In genomic region chrX:2317480-2317879, ce11 we compare ENCODE assay signal across 1 worm cellular context.
TF ChIP-seq lines count a peak whose summit lies in the region.

No protein-coding gene starts in this region.

TF ChIP-seq in whole organism, L1 larva, 84 proteins besides CTCF, POLR2A, EP300 and RAD21 (continued from another document):
- TF ChIP-seq elt-3 (tag; optimal IDR thresholded peaks at IDR 0.05; lab: Kevin White, UChicago) (peak in 1 of 6 experiments; percentile 58), efl-1 (optimal IDR thresholded peaks at IDR 0.05; lab: Kevin White, UChicago) (no peak), efl-1 (GFP tag; optimal IDR thresholded peaks at IDR 0.05 in 1 of 2; lab: Kevin White, UChicago) (no peak), fos-1 (tag; optimal IDR thresholded peaks at IDR 0.05; lab: Kevin White, UChicago) (no peak), nhr-90 (tag; optimal IDR thresholded peaks at IDR 0.05; lab: Kevin White, UChicago; ENCODE audit: poor library complexity) (peak; percentile 57), jun-1 (tag; optimal IDR thresholded peaks at IDR 0.05; lab: Kevin White, UChicago) (no peak), mep-1 (tag; optimal IDR thresholded peaks at IDR 0.05; lab: Kevin White, UChicago) (no peak), ztf-4 (tag; optimal IDR thresholded peaks at IDR 0.05; lab: Kevin White, UChicago) (no peak), lin-14 (GFP tag; optimal IDR thresholded peaks at IDR 0.05; lab: Kevin White, UChicago) (peak; percentile 51), irx-1 (tag; optimal IDR thresholded peaks at IDR 0.05; lab: Kevin White, UChicago) (no peak), grh-1 (GFP tag; IDR thresholded peaks at IDR 0.05; lab: Robert Waterston, UW) (no peak), nhr-19 (GFP tag; conservative IDR thresholded peaks at IDR 0.05; lab: Robert Waterston, UW) (0 out of 2 replicates have a peak, but pooled peaks have one; percentile 13), isw-1 (GFP tag; IDR thresholded peaks at IDR 0.05; lab: Robert Waterston, UW) (no peak), ces-1 (GFP tag; optimal IDR thresholded peaks at IDR 0.05; lab: Kevin White, UChicago) (no peak), mdl-1 (tag; optimal IDR thresholded peaks at IDR 0.05; lab: Kevin White, UChicago) (peak in 1 of 2 experiments; percentile 34), elt-2 (tag; optimal IDR thresholded peaks at IDR 0.05; lab: Kevin White, UChicago) (no peak), nhr-71 (tag; optimal IDR thresholded peaks at IDR 0.05; lab: Kevin White, UChicago) (peak; percentile 57), snu-23 (GFP tag; optimal IDR thresholded peaks at IDR 0.05; lab: Kevin White, UChicago) (peak; percentile 63), nhr-237 (tag; optimal IDR thresholded peaks at IDR 0.05; lab: Kevin White, UChicago) (no peak), xbp-1 (tag; optimal IDR thresholded peaks at IDR 0.05; lab: Kevin White, UChicago) (no peak), tbx-2 (tag; optimal IDR thresholded peaks at IDR 0.05; lab: Kevin White, UChicago) (peak; percentile 5), pag-3 (tag; optimal IDR thresholded peaks at IDR 0.05; lab: Kevin White, UChicago; ENCODE audit: borderline replicate concordance, insufficient read depth) (no peak)
